Worm (Caenorhabditis elegans) whole organism, midembryonic: ENCODE measurements around the gene srh-7.

ENCODE experiments used
- T22C8.4 ChIP-seq: fragments of 200-800 bp; sonication (Bioruptor generic); IDR thresholded peaks from 2 replicates; pipeline ENCODE4 v1.3.6; 2022; ENCODE audit warnings: missing genetic modification characterization, missing compliant biosample characterization
- cog-1 ChIP-seq: sonication (generic microtip); optimal IDR thresholded peaks from 2 replicates; lab custom pipeline; 2016; ENCODE audit warnings: missing genetic modification characterization, missing compliant biosample characterization
- flt-1 ChIP-seq: fragments of 200-800 bp; sonication (Bioruptor generic); IDR thresholded peaks from 2 replicates; pipeline ENCODE4 v1.3.6; 2022; ENCODE audit warnings: missing genetic modification characterization, missing compliant biosample characterization
- klf-2 ChIP-seq: fragments of 200-800 bp; sonication (Bioruptor generic); conservative IDR thresholded peaks from 2 replicates; pipeline ENCODE4 v1.3.6; 2022; ENCODE audit warnings: missing genetic modification reagents, missing genetic modification characterization, missing compliant biosample characterization
- med-1 ChIP-seq: sonication (generic microtip); optimal IDR thresholded peaks from 2 replicates; lab custom pipeline; 2017; ENCODE audit warnings: missing genetic modification characterization, mild to moderate bottlenecking, missing compliant biosample characterization, antibody characterized with exemption, missing genetic modification reagents; ENCODE audit not compliant: insufficient read depth
- ref-1 ChIP-seq: fragments of 200-800 bp; sonication (Bioruptor generic); conservative IDR thresholded peaks from 2 replicates; pipeline ENCODE4 v1.3.6; 2022; ENCODE audit warnings: missing genetic modification reagents, missing genetic modification characterization, missing compliant biosample characterization
- tab-1 ChIP-seq: fragments of 200-800 bp; sonication (Bioruptor generic); IDR thresholded peaks from 2 replicates; pipeline ENCODE4 v1.3.6; 2022; ENCODE audit warnings: missing genetic modification characterization, missing compliant biosample characterization
- ztf-23 ChIP-seq: fragments of 200-800 bp; sonication (Bioruptor generic); IDR thresholded peaks from 2 replicates; pipeline ENCODE4 v1.3.6; 2022; ENCODE audit warnings: missing genetic modification reagents, missing genetic modification characterization, missing compliant biosample characterization
- ztf-29 ChIP-seq: fragments of 200-800 bp; sonication (Bioruptor generic); IDR thresholded peaks from 2 replicates; pipeline ENCODE4 v1.3.6; 2022; ENCODE audit warnings: missing genetic modification reagents, missing genetic modification characterization, missing compliant biosample characterization

The srh-7 gene

ce11 chrV:4022309-4022708 is 14.3 kb downstream of the srh-7 start, which contains the start of gene cyp-35A3:
Gene cyp-35A3 (plus strand): TSS chrV:4022609.
- no peak for TF ChIP-seq ref-1
- no peak for TF ChIP-seq med-1 (GFP tag; lab: Kevin White, UChicago)
- no peak for TF ChIP-seq klf-2 (GFP tag; lab: Robert Waterston, UW)
- TF ChIP-seq ztf-23 (GFP tag; lab: Robert Waterston, UW) = no peak
- TF ChIP-seq T22C8.4 (GFP tag; lab: Robert Waterston, UW) = no peak
- no peak for TF ChIP-seq ztf-29
- TF ChIP-seq cog-1 (tag; lab: Kevin White, UChicago) = no peak
- no peak for TF ChIP-seq flt-1 (GFP tag; lab: Robert Waterston, UW)
- no peak for TF ChIP-seq tab-1 (GFP tag; lab: Robert Waterston, UW)

- no peak for TF ChIP-seq klf-2 (GFP tag; lab: Robert Waterston, UW)
- TF ChIP-seq cog-1 (tag; lab: Kevin White, UChicago) = no peak
- no peak for TF ChIP-seq ref-1
- no peak for TF ChIP-seq med-1 (GFP tag; lab: Kevin White, UChicago)
- no peak for TF ChIP-seq flt-1 (GFP tag; lab: Robert Waterston, UW)
- no peak for TF ChIP-seq ztf-29
- TF ChIP-seq ztf-23 (GFP tag; lab: Robert Waterston, UW) = no peak
- no peak for TF ChIP-seq tab-1 (GFP tag; lab: Robert Waterston, UW)
- TF ChIP-seq T22C8.4 (GFP tag; lab: Robert Waterston, UW) = no peak
These were observed 16.8 kb downstream of the srh-7 start, which contains the start of gene K09D9.1 for ce11 chrV:4024777-4025176. Gene K09D9.1 (plus strand): TSS chrV:4025047.

ce11 chrV:4029627-4030026 is 21.6 kb downstream of the srh-7 start:
- TF ChIP-seq tab-1 (GFP tag; lab: Robert Waterston, UW) (no peak), ref-1 (0 out of 2 replicates have a peak, but pooled peaks have one; percentile 4), klf-2 (GFP tag; lab: Robert Waterston, UW) (0 out of 2 replicates have a peak, but pooled peaks have one; percentile 48), med-1 (GFP tag; lab: Kevin White, UChicago) (peak; percentile 16)

ce11 chrV:4031319-4031718 is 23.3 kb downstream of the srh-7 start, which contains the start of gene cyp-35A4:
Gene cyp-35A4 (plus strand): TSS chrV:4031619.
- no peak for TF ChIP-seq cog-1 (tag; lab: Kevin White, UChicago)
- no peak for TF ChIP-seq flt-1 (GFP tag; lab: Robert Waterston, UW)
- TF ChIP-seq klf-2 (GFP tag; lab: Robert Waterston, UW) = no peak
- no peak for TF ChIP-seq tab-1 (GFP tag; lab: Robert Waterston, UW)
- TF ChIP-seq med-1 (GFP tag; lab: Kevin White, UChicago) = no peak
- TF ChIP-seq T22C8.4 (GFP tag; lab: Robert Waterston, UW) = no peak
- TF ChIP-seq ref-1 = no peak

ce11 chrV:4034303-4034702 is 26.3 kb downstream of the srh-7 start, which contains the start of gene C49G7.7:
Gene C49G7.7 (plus strand): TSS chrV:4034476.
- TF ChIP-seq med-1 (GFP tag; lab: Kevin White, UChicago) (no peak), cog-1 (tag; lab: Kevin White, UChicago) (no peak), ztf-29 (no peak), ztf-23 (GFP tag; lab: Robert Waterston, UW) (no peak), T22C8.4 (GFP tag; lab: Robert Waterston, UW) (no peak), ref-1 (no peak), flt-1 (GFP tag; lab: Robert Waterston, UW) (no peak), klf-2 (GFP tag; lab: Robert Waterston, UW) (no peak), tab-1 (GFP tag; lab: Robert Waterston, UW) (no peak)

ce11 chrV:4035811-4036210 is 27.8 kb downstream of the srh-7 start, which contains the start of gene C49G7.13:
Gene C49G7.13 (plus strand): TSS chrV:4036111.
- TF ChIP-seq tab-1 (GFP tag; lab: Robert Waterston, UW) (no peak), ref-1 (no peak), ztf-23 (GFP tag; lab: Robert Waterston, UW) (no peak), T22C8.4 (GFP tag; lab: Robert Waterston, UW) (no peak), cog-1 (tag; lab: Kevin White, UChicago) (no peak), flt-1 (GFP tag; lab: Robert Waterston, UW) (no peak), med-1 (GFP tag; lab: Kevin White, UChicago) (no peak), ztf-29 (no peak), klf-2 (GFP tag; lab: Robert Waterston, UW) (no peak)

- TF ChIP-seq T22C8.4 (GFP tag; lab: Robert Waterston, UW) = no peak
- no peak for TF ChIP-seq ztf-23 (GFP tag; lab: Robert Waterston, UW)
- TF ChIP-seq klf-2 (GFP tag; lab: Robert Waterston, UW) = no peak
- TF ChIP-seq ztf-29 = no peak
- TF ChIP-seq ref-1 = no peak
- no peak for TF ChIP-seq tab-1 (GFP tag; lab: Robert Waterston, UW)
- TF ChIP-seq med-1 (GFP tag; lab: Kevin White, UChicago) = no peak
- TF ChIP-seq flt-1 (GFP tag; lab: Robert Waterston, UW) = no peak
- no peak for TF ChIP-seq cog-1 (tag; lab: Kevin White, UChicago)
These were observed 30.1 kb downstream of the srh-7 start, which contains the start of gene C49G7.12 for ce11 chrV:4038110-4038509. Gene C49G7.12 (plus strand): TSS chrV:4038410.

- TF ChIP-seq ztf-23 (GFP tag; lab: Robert Waterston, UW) (no peak), cog-1 (tag; lab: Kevin White, UChicago) (no peak), ztf-29 (no peak), T22C8.4 (GFP tag; lab: Robert Waterston, UW) (no peak), med-1 (GFP tag; lab: Kevin White, UChicago) (no peak), tab-1 (GFP tag; lab: Robert Waterston, UW) (no peak), flt-1 (GFP tag; lab: Robert Waterston, UW) (no peak), ref-1 (no peak), klf-2 (GFP tag; lab: Robert Waterston, UW) (no peak)
These were observed 30.5 kb downstream of the srh-7 start for ce11 chrV:4038557-4038956.

- TF ChIP-seq ref-1 (no peak), T22C8.4 (GFP tag; lab: Robert Waterston, UW) (no peak), ztf-29 (no peak), ztf-23 (GFP tag; lab: Robert Waterston, UW) (no peak), flt-1 (GFP tag; lab: Robert Waterston, UW) (no peak), klf-2 (GFP tag; lab: Robert Waterston, UW) (no peak), med-1 (GFP tag; lab: Kevin White, UChicago) (no peak), cog-1 (tag; lab: Kevin White, UChicago) (no peak), tab-1 (GFP tag; lab: Robert Waterston, UW) (no peak)
These were observed 33.9 kb downstream of the srh-7 start, which contains the start of the genes C49G7.10 and irg-2 for ce11 chrV:4041853-4042424. Gene C49G7.10 (minus strand): TSS chrV:4042021. Gene irg-2 (plus strand): TSS chrV:4042181.
